Worm (Caenorhabditis elegans) whole organism, young adult: ENCODE results near the gene R03D7.2.
A peak's percentile ranks its signal among the peaks of the same experiment; 100 is the strongest.

ENCODE experiments used
- B0019.2 ChIP-seq: fragments of 200-800 bp; sonication (Bioruptor generic); conservative IDR thresholded peaks from 2 replicates; pipeline ENCODE4 v1.3.6; 2022; ENCODE audit warnings: missing genetic modification reagents, missing genetic modification characterization, missing compliant biosample characterization
- B0035.1 ChIP-seq: sonication (generic microtip); optimal IDR thresholded peaks from 2 replicates; lab custom pipeline; 2016; ENCODE audit warnings: missing genetic modification characterization, mild to moderate bottlenecking, missing compliant biosample characterization, missing genotype, missing genetic modification reagents
- B0336.3 ChIP-seq: fragments of 200-800 bp; sonication (Bioruptor generic); IDR thresholded peaks from 2 replicates; pipeline ENCODE4 v1.3.6; 2022; ENCODE audit warnings: missing genetic modification characterization, missing compliant biosample characterization
- C06A6.2 ChIP-seq: fragments of 200-800 bp; sonication (Bioruptor generic); conservative IDR thresholded peaks from 2 replicates; pipeline ENCODE4 v1.3.6; 2022; ENCODE audit warnings: missing genetic modification characterization, missing compliant biosample characterization
- F33H1.4 ChIP-seq: fragments of 200-800 bp; sonication (Bioruptor generic); IDR thresholded peaks from 2 replicates; pipeline ENCODE4 v1.3.6; 2022; ENCODE audit warnings: missing genetic modification reagents, missing genetic modification characterization, missing compliant biosample characterization
- F52B5.7 ChIP-seq: sonication (generic microtip); optimal IDR thresholded peaks from 2 replicates; lab custom pipeline; 2016; ENCODE audit warnings: mild to moderate bottlenecking, missing genetic modification characterization, missing compliant biosample characterization
- K11D2.4 ChIP-seq: fragments of 200-800 bp; sonication (Bioruptor generic); IDR thresholded peaks from 2 replicates; pipeline ENCODE4 v1.3.6; 2022; ENCODE audit warnings: missing genetic modification reagents, missing genetic modification characterization, missing compliant biosample characterization
- K12H6.12 ChIP-seq: fragments of 200-800 bp; sonication (Bioruptor generic); optimal IDR thresholded peaks from 2 replicates; lab custom pipeline; 2018; ENCODE audit warnings: mild to moderate bottlenecking, missing genetic modification characterization, missing compliant biosample characterization
- Y53F4B.3 ChIP-seq: fragments of 200-800 bp; sonication (Bioruptor generic); IDR thresholded peaks from 2 replicates; pipeline ENCODE4 v1.3.6; 2022; ENCODE audit warnings: missing genetic modification reagents, missing genetic modification characterization, missing compliant biosample characterization
- Y53G8AR.9 ChIP-seq: fragments of 200-800 bp; sonication (Bioruptor generic); conservative IDR thresholded peaks from 2 replicates; pipeline ENCODE4 v1.3.6; 2022; ENCODE audit warnings: missing genetic modification reagents, missing genetic modification characterization, missing compliant biosample characterization
- Y79H2A.3 ChIP-seq: fragments of 200-800 bp; sonication (Bioruptor generic); conservative IDR thresholded peaks from 2 replicates; pipeline ENCODE4 v1.3.6; 2022; ENCODE audit warnings: missing genetic modification reagents, missing genetic modification characterization, missing compliant biosample characterization
- Y95B8A.8 ChIP-seq: fragments of 200-800 bp; sonication (Bioruptor generic); IDR thresholded peaks from 2 replicates; pipeline ENCODE4 v1.3.6; 2022; ENCODE audit warnings: missing genetic modification reagents, missing genetic modification characterization, missing compliant biosample characterization
- ZK185.1 ChIP-seq: sonication (generic microtip); optimal IDR thresholded peaks from 2 replicates; lab custom pipeline; 2016; ENCODE audit warnings: mild to moderate bottlenecking, missing genetic modification characterization, missing compliant biosample characterization; ENCODE audit not compliant: poor library complexity, severe bottlenecking
- aptf-3 ChIP-seq: fragments of 200-800 bp; sonication (Bioruptor generic); IDR thresholded peaks from 2 replicates; pipeline ENCODE4 v1.3.6; 2022; ENCODE audit warnings: missing genetic modification characterization, missing compliant biosample characterization
- athp-1 ChIP-seq: sonication (generic microtip); optimal IDR thresholded peaks from 2 replicates; lab custom pipeline; 2017; ENCODE audit warnings: mild to moderate bottlenecking, missing genetic modification characterization, missing compliant biosample characterization
- attf-5 ChIP-seq: fragments of 200-800 bp; sonication (Bioruptor generic); optimal IDR thresholded peaks from 2 replicates; lab custom pipeline; 2018; ENCODE audit warnings: mild to moderate bottlenecking, missing genetic modification characterization, missing compliant biosample characterization
- attf-6 ChIP-seq: fragments of 200-800 bp; sonication (Bioruptor generic); IDR thresholded peaks from 2 replicates; pipeline ENCODE4 v1.3.6; 2022; ENCODE audit warnings: missing genetic modification reagents, missing genetic modification characterization, missing compliant biosample characterization
- ceh-100 ChIP-seq: fragments of 200-800 bp; sonication (Bioruptor generic); IDR thresholded peaks from 2 replicates; pipeline ENCODE4 v1.3.6; 2022; ENCODE audit warnings: missing genetic modification reagents, missing genetic modification characterization, missing compliant biosample characterization
- ceh-58 ChIP-seq: fragments of 200-800 bp; sonication (Bioruptor generic); IDR thresholded peaks from 2 replicates; pipeline ENCODE4 v1.3.6; 2022; ENCODE audit warnings: missing genetic modification characterization, missing compliant biosample characterization
- ceh-79 ChIP-seq: sonication (generic microtip); optimal IDR thresholded peaks from 2 replicates; lab custom pipeline; 2017; ENCODE audit warnings: mild to moderate bottlenecking, missing genetic modification characterization, missing compliant biosample characterization
- dpff-1 ChIP-seq: sonication (generic microtip); optimal IDR thresholded peaks from 2 replicates; lab custom pipeline; 2017; ENCODE audit warnings: mild to moderate bottlenecking, missing genetic modification characterization, missing compliant biosample characterization
- egl-18 ChIP-seq: fragments of 200-800 bp; sonication (Bioruptor generic); IDR thresholded peaks from 2 replicates; pipeline ENCODE4 v1.3.6; 2022; ENCODE audit warnings: missing genetic modification reagents, missing genetic modification characterization, missing compliant biosample characterization
- egl-44 ChIP-seq: fragments of 200-800 bp; sonication (Bioruptor generic); IDR thresholded peaks from 2 replicates; pipeline ENCODE4 v1.3.6; 2022; ENCODE audit warnings: missing genetic modification reagents, missing genetic modification characterization, missing compliant biosample characterization
- ekl-4 ChIP-seq: fragments of 200-800 bp; sonication (Bioruptor generic); IDR thresholded peaks from 2 replicates; pipeline ENCODE4 v1.3.6; 2022; ENCODE audit warnings: missing genetic modification reagents, missing genetic modification characterization, missing compliant biosample characterization
- fkh-3 ChIP-seq: sonication (generic microtip); optimal IDR thresholded peaks from 2 replicates; lab custom pipeline; 2016; ENCODE audit warnings: mild to moderate bottlenecking, missing genetic modification characterization, missing compliant biosample characterization
- him-1 ChIP-seq: sonication (generic microtip); optimal IDR thresholded peaks from 2 replicates; lab custom pipeline; 2016; ENCODE audit warnings: missing genotype, missing genetic modification reagents, missing genetic modification characterization, missing compliant biosample characterization
- hmg-1.2 ChIP-seq: fragments of 200-800 bp; sonication (Bioruptor generic); IDR thresholded peaks from 2 replicates; pipeline ENCODE4 v1.3.6; 2022; ENCODE audit warnings: missing genetic modification reagents, missing genetic modification characterization, missing compliant biosample characterization
- let-526 ChIP-seq: fragments of 200-800 bp; sonication (Bioruptor generic); IDR thresholded peaks from 2 replicates; pipeline ENCODE4 v1.3.6; 2022; ENCODE audit warnings: missing genetic modification reagents, missing genetic modification characterization, missing compliant biosample characterization
- lin-35 ChIP-seq, 3 experiments: fragments of 150-350 bp in 2 of 3; sonication (generic microtip) in 1 of 3; optimal IDR thresholded peaks; 2 replicates each; lab custom pipeline; 2014 to 2018; ENCODE audit warnings: missing biosample characterization in 3 of 3, missing genetic modification characterization in 3 of 3, missing genetic modification reagents in 3 of 3
- lin-54 ChIP-seq: fragments of 200-800 bp; sonication (Bioruptor generic); optimal IDR thresholded peaks from 2 replicates; lab custom pipeline; 2018; ENCODE audit warnings: mild to moderate bottlenecking, missing genetic modification characterization, missing compliant biosample characterization
- lsy-27 ChIP-seq: sonication (generic microtip); optimal IDR thresholded peaks from 2 replicates; lab custom pipeline; 2017; ENCODE audit warnings: missing genetic modification characterization, mild to moderate bottlenecking, missing compliant biosample characterization, antibody characterized with exemption, missing genotype, borderline replicate concordance; ENCODE audit not compliant: insufficient read depth
- madf-10 ChIP-seq: sonication (generic microtip); optimal IDR thresholded peaks from 2 replicates; lab custom pipeline; 2016; ENCODE audit warnings: mild to moderate bottlenecking, missing genetic modification characterization, missing compliant biosample characterization
- madf-3 ChIP-seq: fragments of 200-800 bp; sonication (Bioruptor generic); IDR thresholded peaks from 2 replicates; pipeline ENCODE4 v1.3.6; 2022; ENCODE audit warnings: missing genetic modification reagents, missing genetic modification characterization, missing compliant biosample characterization
- madf-6 ChIP-seq: fragments of 200-800 bp; sonication (Bioruptor generic); IDR thresholded peaks from 2 replicates; pipeline ENCODE4 v1.3.6; 2022; ENCODE audit warnings: missing genetic modification reagents, missing genetic modification characterization, missing compliant biosample characterization
- nfya-2 ChIP-seq: fragments of 200-800 bp; sonication (Bioruptor generic); IDR thresholded peaks from 2 replicates; pipeline ENCODE4 v1.3.6; 2022; ENCODE audit warnings: missing genetic modification reagents, missing genetic modification characterization, missing compliant biosample characterization
- nfyb-1 ChIP-seq: fragments of 200-800 bp; sonication (Bioruptor generic); IDR thresholded peaks from 2 replicates; pipeline ENCODE4 v1.3.6; 2022; ENCODE audit warnings: missing genetic modification reagents, missing genetic modification characterization, missing compliant biosample characterization
- nhr-179 ChIP-seq: sonication (generic microtip); optimal IDR thresholded peaks from 2 replicates; lab custom pipeline; 2016; ENCODE audit warnings: mild to moderate bottlenecking, missing genetic modification characterization, missing compliant biosample characterization
- pbrm-1 ChIP-seq: fragments of 200-800 bp; sonication (Bioruptor generic); IDR thresholded peaks from 2 replicates; pipeline ENCODE4 v1.3.6; 2022; ENCODE audit warnings: missing genetic modification reagents, missing genetic modification characterization, missing compliant biosample characterization
- rec-8 ChIP-seq, 2 experiments: sonication (generic microtip); optimal IDR thresholded peaks; 2 replicates each; lab custom pipeline; 2016; ENCODE audit warnings: mild to moderate bottlenecking in 2 of 2, missing genetic modification characterization in 2 of 2, missing genetic modification reagents in 2 of 2, missing genotype in 2 of 2, missing biosample characterization in 1 of 2, missing compliant biosample characterization in 1 of 2, moderate library complexity in 1 of 2
- repo-1 ChIP-seq: sonication (generic microtip); optimal IDR thresholded peaks from 2 replicates; lab custom pipeline; 2017; ENCODE audit warnings: mild to moderate bottlenecking, missing genetic modification characterization, missing compliant biosample characterization
- snpc-4 ChIP-seq, 5 experiments: fragments of 150-350 bp in 1 of 5; sonication (generic microtip) in 4 of 5; optimal IDR thresholded peaks; 2 replicates each; lab custom pipeline; 2014 to 2018; ENCODE audit warnings: missing genetic modification characterization in 5 of 5, missing biosample characterization in 3 of 5, antibody characterized with exemption in 2 of 5, mild to moderate bottlenecking in 2 of 5, missing compliant biosample characterization in 2 of 5, missing genotype in 2 of 5, moderate library complexity in 2 of 5, missing genetic modification reagents in 1 of 5
- tbp1 ChIP-seq: fragments of 200-800 bp; sonication (Bioruptor generic); optimal IDR thresholded peaks from 2 replicates; lab custom pipeline; 2018; ENCODE audit warnings: mild to moderate bottlenecking, missing genetic modification characterization, missing compliant biosample characterization
- tlf-1 ChIP-seq: fragments of 200-800 bp; sonication (Bioruptor generic); optimal IDR thresholded peaks from 2 replicates; lab custom pipeline; 2018; ENCODE audit warnings: mild to moderate bottlenecking, missing genetic modification characterization, missing compliant biosample characterization
- zfh-2 ChIP-seq: fragments of 200-800 bp; sonication (Bioruptor generic); conservative IDR thresholded peaks from 2 replicates; pipeline ENCODE4 v1.3.6; 2022; ENCODE audit warnings: missing genetic modification reagents, missing genetic modification characterization, missing compliant biosample characterization
- ztf-22 ChIP-seq: fragments of 200-800 bp; sonication (Bioruptor generic); optimal IDR thresholded peaks from 2 replicates; lab custom pipeline; 2018; ENCODE audit warnings: mild to moderate bottlenecking, missing genetic modification characterization, moderate library complexity, missing compliant biosample characterization

The R03D7.2 gene

DNA sequence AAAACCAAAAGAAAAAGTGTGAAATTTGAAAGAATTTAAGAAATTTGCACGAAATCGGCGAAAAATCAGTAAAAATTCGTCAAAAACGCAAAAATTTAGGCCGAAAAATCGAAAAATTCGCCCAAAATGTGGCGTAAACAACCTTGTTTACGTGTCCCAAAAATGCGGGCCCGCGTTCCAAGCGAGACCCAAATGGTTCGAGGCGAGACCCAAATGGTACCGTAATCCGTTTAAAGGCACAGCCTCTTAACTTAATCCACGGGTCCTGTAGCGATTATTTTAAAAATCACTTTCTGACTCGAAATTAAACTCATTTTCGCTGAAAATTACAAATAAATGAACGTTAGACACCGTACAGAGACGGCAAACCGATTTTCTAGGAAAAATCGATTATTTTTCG, 352 bp upstream of the R03D7.2 start (continued):
- TF ChIP-seq lin-35 (GFP tag; optimal IDR thresholded peaks at IDR 0.05; lab: Kevin White, UChicago) (no peak), F33H1.4 (GFP tag; lab: Robert Waterston, UW) (peak; percentile 97), let-526 (GFP tag; lab: Robert Waterston, UW) (no peak), K12H6.12 (tag; lab: Kevin White, UChicago) (no peak), fkh-3 (tag; lab: Kevin White, UChicago) (no peak), Y95B8A.8 (GFP tag; lab: Robert Waterston, UW) (peak; percentile 84), Y79H2A.3 (GFP tag; lab: Robert Waterston, UW) (peak; percentile 81), attf-6 (GFP tag; lab: Robert Waterston, UW) (0 out of 2 replicates have a peak, but pooled peaks have one; percentile 31), B0035.1 (no peak), egl-18 (GFP tag; lab: Robert Waterston, UW) (no peak), C06A6.2 (no peak), egl-44 (GFP tag; lab: Robert Waterston, UW) (no peak), nfyb-1 (peak; percentile 58; the same call in 1 of the 2 replicates), repo-1 (tag; lab: Kevin White, UChicago) (no peak), madf-3 (GFP tag; lab: Robert Waterston, UW) (peak; percentile 82), tlf-1 (GFP tag; lab: Kevin White, UChicago) (peak; percentile 63), athp-1 (no peak), ceh-79 (tag; lab: Kevin White, UChicago) (no peak), ZK185.1 (tag; lab: Kevin White, UChicago) (no peak), nhr-179 (tag; lab: Kevin White, UChicago) (no peak), madf-6 (GFP tag; lab: Robert Waterston, UW) (peak; percentile 97), zfh-2 (GFP tag; lab: Robert Waterston, UW) (no peak), nfya-2 (GFP tag; lab: Robert Waterston, UW) (no peak), ceh-100 (GFP tag; lab: Robert Waterston, UW) (no peak), lsy-27 (tag; lab: Kevin White, UChicago) (no peak), pbrm-1 (GFP tag; lab: Robert Waterston, UW) (peak; percentile 75), K11D2.4 (no peak), B0336.3 (GFP tag; lab: Robert Waterston, UW) (no peak), dpff-1 (tag; lab: Kevin White, UChicago) (no peak), B0019.2 (GFP tag; lab: Robert Waterston, UW) (peak; percentile 57; the same call in 1 of the 2 replicates), aptf-3 (GFP tag; lab: Robert Waterston, UW) (no peak), madf-10 (tag; lab: Kevin White, UChicago) (no peak), him-1 (no peak), snpc-4 (GFP tag; optimal IDR thresholded peaks at IDR 0.05; lab: Kevin White, UChicago) (no peak), snpc-4 (tag; optimal IDR thresholded peaks at IDR 0.05; lab: Kevin White, UChicago) (peak in 1 of 4 experiments; percentile 44)
- TF ChIP-seq, all 124 proteins: peak for 31

DNA sequence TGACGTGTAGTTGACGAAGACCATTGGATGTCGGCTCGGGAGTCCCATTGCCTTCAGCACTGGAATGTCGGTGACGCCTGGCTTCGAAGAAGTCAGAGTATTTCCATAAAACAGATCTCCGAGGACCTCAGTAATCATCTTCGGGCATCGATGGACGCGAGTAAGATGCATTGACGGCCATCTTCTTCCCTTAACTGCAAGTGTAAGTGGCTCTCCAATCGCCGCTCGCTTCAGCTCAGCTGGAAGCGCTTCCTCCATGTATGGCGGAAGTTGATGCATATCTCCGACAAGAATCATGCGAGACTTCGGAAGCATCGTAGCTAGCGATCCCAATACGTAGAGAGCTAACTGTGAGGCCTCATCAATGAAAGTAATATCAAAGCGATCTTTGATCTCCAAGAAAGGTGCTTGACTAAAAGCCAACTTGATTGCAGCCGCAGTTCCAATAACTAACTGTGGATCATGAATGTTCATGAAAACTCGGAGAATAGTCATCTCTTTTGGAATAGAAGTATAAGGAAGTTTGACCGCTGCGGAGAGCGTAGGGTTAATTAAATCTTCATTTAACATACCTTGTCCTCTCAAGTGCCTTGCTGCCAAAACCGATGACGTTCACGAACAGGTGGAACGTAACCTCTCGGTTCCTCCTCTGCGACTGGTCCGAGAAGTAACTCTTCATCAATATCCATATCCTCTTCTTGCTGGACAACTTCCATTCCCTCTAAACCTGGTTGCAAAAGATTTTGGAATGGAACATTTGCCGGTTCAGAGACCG, 849 bp downstream of the R03D7.2 start:
- TF ChIP-seq ceh-58 (GFP tag; lab: Robert Waterston, UW) (peak; percentile 2; the same call in 1 of the 2 replicates), attf-5 (GFP tag; lab: Kevin White, UChicago) (no peak), Y79H2A.3 (GFP tag; lab: Robert Waterston, UW) (peak; percentile 19), egl-18 (GFP tag; lab: Robert Waterston, UW) (peak; percentile 27; the same call in 1 of the 2 replicates), lin-54 (peak; percentile 22), attf-6 (GFP tag; lab: Robert Waterston, UW) (peak; percentile 71), ekl-4 (peak; percentile 49; the same call in 1 of the 2 replicates), ztf-22 (GFP tag; lab: Kevin White, UChicago) (no peak), Y53G8AR.9 (GFP tag; lab: Robert Waterston, UW) (peak; percentile 68), B0336.3 (GFP tag; lab: Robert Waterston, UW) (peak; percentile 54), madf-3 (GFP tag; lab: Robert Waterston, UW) (no peak; the same call in 1 of the 2 replicates), Y53F4B.3 (0 out of 2 replicates have a peak, but pooled peaks have one; percentile 9), tbp1 (GFP tag; lab: Kevin White, UChicago) (no peak), repo-1 (tag; lab: Kevin White, UChicago) (no peak), F52B5.7 (tag; lab: Kevin White, UChicago) (peak; percentile 3), rec-8 (tag; optimal IDR thresholded peaks at IDR 0.05; lab: Kevin White, UChicago) (no peak), dpff-1 (tag; lab: Kevin White, UChicago) (peak; percentile 56), hmg-1.2 (GFP tag; lab: Robert Waterston, UW) (0 out of 2 replicates have a peak, but pooled peaks have one; percentile 3)
